Worm (Caenorhabditis elegans) whole organism, L2 larva: ENCODE data around the gene F20D1.3.

Source experiments
- lin-13 ChIP-seq: fragments of 150-350 bp; optimal IDR thresholded peaks from 2 replicates; lab custom pipeline; 2014; ENCODE audit warnings: missing biosample characterization, missing genetic modification reagents, missing genetic modification characterization
- nhr-237 ChIP-seq: fragments of 150-350 bp; optimal IDR thresholded peaks from 2 replicates; lab custom pipeline; 2014; ENCODE audit warnings: missing biosample characterization, missing genetic modification characterization
- zag-1 ChIP-seq: fragments of 150-350 bp; optimal IDR thresholded peaks from 2 replicates; lab custom pipeline; 2014; ENCODE audit warnings: missing biosample characterization, missing genetic modification characterization
- ztf-11 ChIP-seq: sonication (generic microtip); optimal IDR thresholded peaks from 2 replicates; lab custom pipeline; 2017; ENCODE audit warnings: missing biosample characterization, missing genetic modification characterization

- no peak for TF ChIP-seq nhr-237
- no peak for TF ChIP-seq lin-13 (GFP tag; lab: Kevin White, UChicago)
- TF ChIP-seq ztf-11 (tag; lab: Kevin White, UChicago), result no peak
- TF ChIP-seq zag-1, result no peak
Observed at ce11 chrX:15008697-15009096, 32.8 kb downstream of the F20D1.3 start.
